Fruit fly (Drosophila melanogaster) whole organism, embryonic: Measurements from ENCODE around the gene htt.

Experiments used
- Abd-B ChIP-seq: fragments of 200-800 bp; sonication (Bioruptor generic); optimal IDR thresholded peaks from 2 replicates; lab custom pipeline; 2018; ENCODE audit warnings: missing biosample characterization, mild to moderate bottlenecking, missing genetic modification characterization, moderate library complexity
- Antp ChIP-seq: fragments of 200-800 bp; sonication (Bioruptor generic); optimal IDR thresholded peaks from 3 replicates; lab custom pipeline; 2016; ENCODE audit warnings: missing biosample characterization, missing genetic modification characterization
- CG10321 ChIP-seq: fragments of 200-800 bp; sonication (Bioruptor generic); IDR thresholded peaks from 2 replicates; pipeline ENCODE4 v1.3.6; 2022; ENCODE audit warnings: missing biosample characterization, missing genetic modification characterization
- CG10565 ChIP-seq: fragments of 200-800 bp; sonication (Bioruptor generic); optimal IDR thresholded peaks from 3 replicates; lab custom pipeline; 2016; ENCODE audit warnings: missing biosample characterization, mild to moderate bottlenecking, missing genetic modification characterization
- CG11085 ChIP-seq: fragments of 200-800 bp; sonication (Bioruptor generic); IDR thresholded peaks from 2 replicates; pipeline ENCODE4 v1.3.6; 2022; ENCODE audit warnings: missing biosample characterization, missing genetic modification characterization
- CG11695 ChIP-seq: fragments of 200-800 bp; sonication (Bioruptor generic); IDR thresholded peaks from 3 replicates; pipeline ENCODE4 v1.3.6; 2022; ENCODE audit warnings: missing biosample characterization, missing genetic modification characterization
- CG12236 ChIP-seq: fragments of 200-800 bp; sonication (Bioruptor generic); optimal IDR thresholded peaks from 2 replicates; lab custom pipeline; 2016; ENCODE audit warnings: missing biosample characterization, missing genetic modification characterization
- CG1233 ChIP-seq: fragments of 200-800 bp; sonication (Bioruptor generic); optimal IDR thresholded peaks from 4 replicates; lab custom pipeline; 2018; ENCODE audit warnings: missing biosample characterization, mild to moderate bottlenecking, missing genetic modification characterization
- CG15269 ChIP-seq: fragments of 200-800 bp; sonication (Bioruptor generic); optimal IDR thresholded peaks from 2 replicates; lab custom pipeline; 2018; ENCODE audit warnings: missing biosample characterization, mild to moderate bottlenecking, missing genetic modification characterization, moderate library complexity
- CG15479 ChIP-seq: fragments of 200-800 bp; sonication (Bioruptor generic); optimal IDR thresholded peaks from 3 replicates; lab custom pipeline; 2019; ENCODE audit warnings: missing biosample characterization, mild to moderate bottlenecking, missing genetic modification characterization, moderate library complexity
- CG15514 ChIP-seq: fragments of 200-800 bp; sonication (Bioruptor generic); optimal IDR thresholded peaks from 3 replicates; lab custom pipeline; 2017; ENCODE audit warnings: missing biosample characterization, missing genetic modification characterization, mild to moderate bottlenecking, moderate library complexity, missing genetic modification reagents
- CG17328 ChIP-seq: fragments of 200-800 bp; sonication (Bioruptor generic); IDR thresholded peaks from 2 replicates; pipeline ENCODE4 v1.3.6; 2022; ENCODE audit warnings: missing biosample characterization, missing genetic modification characterization
- CG17829 ChIP-seq: fragments of 200-800 bp; optimal IDR thresholded peaks from 2 replicates; lab custom pipeline; 2019; ENCODE audit warnings: missing biosample characterization, mild to moderate bottlenecking, missing genetic modification characterization, moderate library complexity
- CG1832 ChIP-seq: fragments of 200-800 bp; sonication (Bioruptor generic); optimal IDR thresholded peaks from 2 replicates; lab custom pipeline; 2017; ENCODE audit warnings: missing biosample characterization, mild to moderate bottlenecking, missing genetic modification characterization, inconsistent platforms
- CG18764 ChIP-seq: fragments of 200-800 bp; sonication (Bioruptor generic); optimal IDR thresholded peaks from 3 replicates; lab custom pipeline; 2016; ENCODE audit warnings: missing biosample characterization, missing genetic modification characterization
- CG34422 ChIP-seq: fragments of 200-800 bp; sonication (Bioruptor generic); IDR thresholded peaks from 3 replicates; pipeline ENCODE4 v1.3.6; 2022; ENCODE audit warnings: missing biosample characterization, missing genetic modification characterization
- CG4707 ChIP-seq: fragments of 200-800 bp; sonication (Bioruptor generic); optimal IDR thresholded peaks from 2 replicates; lab custom pipeline; 2018; ENCODE audit warnings: missing biosample characterization, mild to moderate bottlenecking, missing genetic modification characterization, moderate library complexity
- CG6813 ChIP-seq: fragments of 200-800 bp; sonication (Bioruptor generic); optimal IDR thresholded peaks from 2 replicates; lab custom pipeline; 2017; ENCODE audit warnings: missing biosample characterization, missing genetic modification characterization, mild to moderate bottlenecking, moderate library complexity, missing genetic modification reagents
- CG6854 ChIP-seq: fragments of 200-800 bp; sonication (Bioruptor generic); optimal IDR thresholded peaks from 3 replicates; lab custom pipeline; 2017; ENCODE audit warnings: missing biosample characterization, mild to moderate bottlenecking, missing genetic modification characterization
- CG8281 ChIP-seq: fragments of 200-800 bp; sonication (Bioruptor generic); optimal IDR thresholded peaks from 2 replicates; lab custom pipeline; 2018; ENCODE audit warnings: missing biosample characterization, mild to moderate bottlenecking, missing genetic modification characterization, moderate library complexity
- CG8924 ChIP-seq: fragments of 200-800 bp; optimal IDR thresholded peaks from 3 replicates; lab custom pipeline; 2019; ENCODE audit warnings: missing biosample characterization, mild to moderate bottlenecking, missing genetic modification characterization, moderate library complexity
- Doc2 ChIP-seq: fragments of 200-800 bp; sonication (Bioruptor generic); IDR thresholded peaks from 2 replicates; pipeline ENCODE4 v1.3.6; 2022; ENCODE audit warnings: missing biosample characterization, missing genetic modification characterization
- Dref ChIP-seq: fragments of 200-800 bp; sonication (Bioruptor generic); IDR thresholded peaks from 2 replicates; pipeline ENCODE4 v1.3.6; 2022; ENCODE audit warnings: missing biosample characterization, missing genetic modification characterization
- E2f1 ChIP-seq: fragments of 200-800 bp; sonication (Bioruptor generic); IDR thresholded peaks from 2 replicates; pipeline ENCODE4 v1.3.6; 2022; ENCODE audit warnings: missing biosample characterization, missing genetic modification characterization
- Fer1 ChIP-seq: fragments of 200-800 bp; sonication (Bioruptor generic); optimal IDR thresholded peaks from 2 replicates; lab custom pipeline; 2017; ENCODE audit warnings: missing biosample characterization, mild to moderate bottlenecking, missing genetic modification characterization
- Gug ChIP-seq: fragments of 200-800 bp; sonication (Bioruptor generic); IDR thresholded peaks from 4 replicates; pipeline ENCODE4 v1.3.6; 2022; ENCODE audit warnings: missing biosample characterization, missing genetic modification characterization
- HLHmδ ChIP-seq: fragments of 200-800 bp; sonication (Bioruptor generic); optimal IDR thresholded peaks from 2 replicates; lab custom pipeline; 2018; ENCODE audit warnings: missing biosample characterization, mild to moderate bottlenecking, missing genetic modification characterization, moderate library complexity
- Hr3 ChIP-seq: fragments of 200-800 bp; sonication (Bioruptor generic); optimal IDR thresholded peaks from 3 replicates; lab custom pipeline; 2016; ENCODE audit warnings: missing biosample characterization, missing genetic modification characterization
- Hr78 ChIP-seq, 2 experiments: fragments of 200-800 bp in 1 of 2; fragments of >200 bp in 1 of 2; sonication (Bioruptor generic) in 1 of 2; optimal IDR thresholded peaks; 2 replicates each; lab custom pipeline; 2017 to 2019; ENCODE audit warnings: missing biosample characterization in 2 of 2, missing genetic modification characterization in 2 of 2, mild to moderate bottlenecking in 1 of 2, moderate library complexity in 1 of 2
- Med ChIP-seq: fragments of 200-800 bp; sonication (Bioruptor generic); peaks from one replicate; lab custom pipeline; 2016; ENCODE audit warnings: missing biosample characterization, missing genetic modification characterization, mild to moderate bottlenecking, inconsistent platforms, moderate library complexity
- Sox102F ChIP-seq: fragments of 200-800 bp; sonication (Bioruptor generic); optimal IDR thresholded peaks from 2 replicates; lab custom pipeline; 2018; ENCODE audit warnings: missing biosample characterization, mild to moderate bottlenecking, missing genetic modification characterization, moderate library complexity
- Tbp ChIP-seq: fragments of >200 bp; optimal IDR thresholded peaks from 2 replicates; lab custom pipeline; 2018; ENCODE audit warnings: missing biosample characterization, missing genetic modification characterization
- Trl ChIP-seq, 3 experiments: fragments of >200 bp in 2 of 3; fragments of 200-800 bp in 1 of 3; sonication (Bioruptor generic) in 1 of 3; optimal IDR thresholded peaks; 2 replicates in 1 of 3; 3 replicates in 2 of 3; lab custom pipeline; 2016 to 2017; ENCODE audit warnings: missing biosample characterization in 1 of 3, missing genetic modification characterization in 1 of 3
- Vsx1 ChIP-seq: fragments of 200-800 bp; sonication (Bioruptor generic); optimal IDR thresholded peaks from 2 replicates; lab custom pipeline; 2017; ENCODE audit warnings: missing biosample characterization, mild to moderate bottlenecking, missing genetic modification characterization, missing genetic modification reagents
- aop ChIP-seq: fragments of 200-800 bp; sonication (Bioruptor generic); IDR thresholded peaks from 2 replicates; pipeline ENCODE4 v1.3.6; 2022; ENCODE audit warnings: missing biosample characterization, missing genetic modification characterization
- chinmo ChIP-seq: fragments of 200-800 bp; sonication (Bioruptor generic); IDR thresholded peaks from 4 replicates; pipeline ENCODE4 v1.3.6; 2022; ENCODE audit warnings: missing biosample characterization, missing genetic modification characterization; ENCODE audit not compliant: partially characterized antibody
- ci ChIP-seq: fragments of 200-800 bp; sonication (Bioruptor generic); IDR thresholded peaks from 3 replicates; pipeline ENCODE4 v1.3.6; 2022; ENCODE audit warnings: missing biosample characterization, missing genetic modification characterization
- fru ChIP-seq: fragments of >200 bp; optimal IDR thresholded peaks from 2 replicates; lab custom pipeline; 2017
- grau ChIP-seq: fragments of 200-800 bp; optimal IDR thresholded peaks from 3 replicates; lab custom pipeline; 2019; ENCODE audit warnings: missing biosample characterization, mild to moderate bottlenecking, missing genetic modification characterization, moderate library complexity
- h ChIP-seq: fragments of >200 bp; optimal IDR thresholded peaks from 2 replicates; lab custom pipeline; 2017
- klu ChIP-seq: fragments of 200-800 bp; sonication (Bioruptor generic); IDR thresholded peaks from 2 replicates; pipeline ENCODE4 v1.3.6; 2022; ENCODE audit warnings: missing biosample characterization, missing genetic modification characterization
- kni ChIP-seq: fragments of 200-800 bp; sonication (Bioruptor generic); optimal IDR thresholded peaks from 3 replicates; lab custom pipeline; 2017; ENCODE audit warnings: mild to moderate bottlenecking, missing biosample characterization, missing genetic modification reagents, missing genetic modification characterization
- mirr ChIP-seq: fragments of 200-800 bp; sonication (Bioruptor generic); optimal IDR thresholded peaks from 3 replicates; lab custom pipeline; 2018; ENCODE audit warnings: missing biosample characterization, mild to moderate bottlenecking, missing genetic modification characterization
- org-1 ChIP-seq: fragments of 200-800 bp; sonication (Bioruptor generic); optimal IDR thresholded peaks from 2 replicates; lab custom pipeline; 2017; ENCODE audit warnings: missing biosample characterization, missing genetic modification characterization
- rib ChIP-seq: fragments of 200-800 bp; sonication (Bioruptor generic); IDR thresholded peaks from 2 replicates; pipeline ENCODE4 v1.3.6; 2022; ENCODE audit warnings: missing biosample characterization, missing genetic modification characterization
- sens ChIP-seq: fragments of 200-800 bp; sonication (Bioruptor generic); peaks from one replicate; lab custom pipeline; 2016; ENCODE audit warnings: missing biosample characterization, missing genetic modification characterization
- stwl ChIP-seq: fragments of 200-800 bp; sonication (Bioruptor generic); optimal IDR thresholded peaks from 3 replicates; lab custom pipeline; 2018; ENCODE audit warnings: missing biosample characterization, mild to moderate bottlenecking, missing genetic modification characterization, moderate library complexity
- tup ChIP-seq: fragments of 200-800 bp; sonication (Bioruptor generic); optimal IDR thresholded peaks from 2 replicates; lab custom pipeline; 2016; ENCODE audit warnings: missing biosample characterization, mild to moderate bottlenecking, missing genetic modification characterization, moderate library complexity
- vvl ChIP-seq: fragments of 200-800 bp; sonication (Bioruptor generic); IDR thresholded peaks from 2 replicates; pipeline ENCODE4 v1.3.6; 2022; ENCODE audit warnings: missing biosample characterization, missing genetic modification characterization
- z ChIP-seq: fragments of 200-800 bp; sonication (Bioruptor generic); IDR thresholded peaks from 3 replicates; pipeline ENCODE4 v1.3.6; 2022; ENCODE audit warnings: missing biosample characterization, missing genetic modification characterization
- zfh2 ChIP-seq: fragments of 200-800 bp; sonication (Bioruptor generic); optimal IDR thresholded peaks from 2 replicates; lab custom pipeline; 2016; ENCODE audit warnings: missing biosample characterization, missing genetic modification characterization

Gene htt

dm6 chr3R:28685558-28685957, 10.5 kb upstream of the htt start:
- TF ChIP-seq Antp (GFP tag; lab: Kevin White, UChicago) (no peak), CG1233 (no peak), chinmo (0 out of 4 replicates have a peak, but pooled peaks have one; percentile 64), klu (GFP tag; lab: Robert Waterston, UW) (no peak), sens (GFP tag; lab: Kevin White, UChicago) (peak; percentile 59), CG10321 (GFP tag; lab: Robert Waterston, UW) (no peak), CG10565 (GFP tag; lab: Kevin White, UChicago) (no peak), aop (no peak)

DNA sequence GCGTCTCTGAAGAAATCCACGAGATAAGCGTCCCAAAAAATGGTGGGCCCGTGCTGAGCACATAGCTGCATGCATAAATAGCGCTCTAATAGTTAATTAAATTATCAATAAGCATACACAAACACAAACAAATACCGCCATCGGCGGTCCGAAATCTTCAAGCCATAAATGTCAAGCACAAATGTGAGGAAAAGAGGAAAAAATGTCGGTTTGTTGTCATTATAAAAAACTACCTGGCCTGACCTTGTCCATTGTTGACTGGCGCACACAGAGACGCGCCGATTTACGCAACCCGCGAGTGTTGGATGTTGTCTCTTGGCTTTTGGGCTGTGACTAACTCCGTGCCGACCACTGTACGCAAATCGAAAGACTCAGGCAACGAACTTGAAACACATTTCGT, 8.1 kb upstream of the htt start:
- no peak for TF ChIP-seq tup (GFP tag; lab: Kevin White, UChicago)
- TF ChIP-seq fru: no peak
- TF ChIP-seq Abd-B (GFP tag; lab: Kevin White, UChicago): no peak
- TF ChIP-seq Fer1 (GFP tag; lab: Kevin White, UChicago): no peak
- no peak for TF ChIP-seq Sox102F (GFP tag; lab: Kevin White, UChicago)
- no peak for TF ChIP-seq CG12236 (GFP tag; lab: Kevin White, UChicago)
- TF ChIP-seq org-1: no peak
- TF ChIP-seq Gug (GFP tag; lab: Robert Waterston, UW): no peak
- TF ChIP-seq CG15514 (GFP tag; lab: Kevin White, UChicago): no peak
- TF ChIP-seq CG4707 (GFP tag; lab: Kevin White, UChicago): no peak
- peak; percentile 2 for TF ChIP-seq mirr
- TF ChIP-seq Dref (GFP tag; lab: Robert Waterston, UW): no peak
- no peak for TF ChIP-seq CG1832
- no peak for TF ChIP-seq CG10321 (GFP tag; lab: Robert Waterston, UW)
- TF ChIP-seq ci: peak; percentile 39; the same call in 1 of the 3 replicates
- no peak for TF ChIP-seq Tbp (GFP tag; lab: Kevin White, UChicago)
- no peak for TF ChIP-seq stwl
- no peak for TF ChIP-seq CG11085 (GFP tag; lab: Robert Waterston, UW)
- TF ChIP-seq z: no peak
- no peak for TF ChIP-seq CG17829
- TF ChIP-seq CG8924 (tag; lab: Kevin White, UChicago): no peak
- TF ChIP-seq rib (GFP tag; lab: Robert Waterston, UW): no peak
- TF ChIP-seq CG34422 (GFP tag; lab: Robert Waterston, UW): no peak
- no peak for TF ChIP-seq grau
- no peak for TF ChIP-seq CG18764 (GFP tag; lab: Kevin White, UChicago)
- no peak for TF ChIP-seq E2f1 (GFP tag; lab: Robert Waterston, UW)
- TF ChIP-seq Med: peak; percentile 31
- peak; percentile 7 for TF ChIP-seq CG15269
- TF ChIP-seq CG15479: no peak
- TF ChIP-seq vvl (GFP tag; lab: Robert Waterston, UW): peak; percentile 13; the same call in 1 of the 2 replicates
- TF ChIP-seq Doc2 (GFP tag; lab: Robert Waterston, UW): no peak
- no peak for TF ChIP-seq HLHmδ
- TF ChIP-seq sens (GFP tag; lab: Kevin White, UChicago): peak; percentile 54
- TF ChIP-seq Vsx1 (GFP tag; lab: Kevin White, UChicago): peak; percentile 1
- no peak for TF ChIP-seq CG11695 (GFP tag; lab: Robert Waterston, UW)
- TF ChIP-seq CG17328 (GFP tag; lab: Robert Waterston, UW): no peak
- TF ChIP-seq Hr78 (GFP tag; optimal IDR thresholded peaks at IDR 0.05; lab: Kevin White, UChicago): peak in 1 of 2 experiments; percentile 1
- TF ChIP-seq CG6854 (GFP tag; lab: Kevin White, UChicago): no peak
- TF ChIP-seq zfh2 (GFP tag; lab: Kevin White, UChicago): no peak
- no peak for TF ChIP-seq CG6813
- TF ChIP-seq CG8281 (tag; lab: Kevin White, UChicago): no peak
- TF ChIP-seq kni (GFP tag; lab: Kevin White, UChicago): peak; percentile 33
- TF ChIP-seq Hr3 (GFP tag; lab: Kevin White, UChicago): no peak
- no peak for TF ChIP-seq h (lab: Kevin White, UChicago)
- no peak for TF ChIP-seq Trl (optimal IDR thresholded peaks at IDR 0.05; lab: Kevin White, UChicago)
- no peak for TF ChIP-seq Trl (GFP tag; optimal IDR thresholded peaks at IDR 0.05; lab: Kevin White, UChicago)
